Worm (Caenorhabditis elegans): ENCODE results near the gene C18A11.1.

Gene C18A11.1

DNA sequence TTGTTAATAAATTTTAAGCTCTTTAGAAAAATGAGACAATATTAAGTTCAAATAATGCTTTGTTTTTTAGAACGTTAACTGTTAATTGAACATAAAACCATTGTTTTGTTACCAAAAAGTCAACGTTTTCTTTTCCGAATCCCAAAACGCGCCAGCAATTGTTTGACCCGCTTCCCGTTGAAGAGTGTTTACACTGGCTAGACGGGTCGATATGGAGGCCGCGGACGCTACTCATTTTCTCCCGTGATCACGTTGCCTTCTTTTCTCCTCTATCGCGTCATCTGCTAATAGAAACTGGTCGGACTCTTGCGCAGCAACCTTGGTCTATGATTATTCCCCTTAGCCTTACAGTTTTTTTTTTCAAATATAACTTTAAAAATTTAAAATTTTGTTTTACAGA, 40.0 kb upstream of the C18A11.1 start, which contains the start of gene C34D10.1 (continued):
- TF ChIP-seq spr-3 (GFP tag; optimal IDR thresholded peaks at IDR 0.05), result no peak
- no peak for TF ChIP-seq sdz-12 (GFP tag; optimal IDR thresholded peaks at IDR 0.05)
- peak; percentile 88 for TF ChIP-seq hlh-30 (tag; optimal IDR thresholded peaks at IDR 0.05; ENCODE audit: insufficient read depth)

DNA sequence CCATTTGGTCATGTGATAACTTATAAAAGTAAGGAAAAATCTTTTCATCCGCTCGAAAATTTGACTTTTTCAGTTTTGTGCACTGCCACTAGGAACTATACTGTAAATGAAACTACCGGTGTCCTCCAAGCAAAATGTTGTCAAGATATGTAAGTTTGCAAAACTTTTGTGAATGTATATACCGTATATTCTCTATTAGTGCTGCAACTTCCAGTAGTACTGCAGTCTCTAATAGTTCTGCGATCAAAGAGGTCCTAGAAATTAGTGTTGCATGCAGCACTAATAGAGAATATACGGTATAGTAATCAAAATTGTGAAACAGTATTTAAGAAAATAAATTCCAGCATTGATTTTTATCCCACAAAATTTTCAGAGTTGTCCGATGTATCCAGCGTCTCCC, 39.1 kb upstream of the C18A11.1 start:
- TF ChIP-seq attf-4 (tag; optimal IDR thresholded peaks at IDR 0.05) (no peak), zfp-3 (GFP tag; conservative IDR thresholded peaks at IDR 0.05) (no peak), aha-1 (tag) (peak; percentile 32), zip-11 (GFP tag; IDR thresholded peaks at IDR 0.05) (no peak), unc-62 (GFP tag; optimal IDR thresholded peaks at IDR 0.05 in 1 of 2) (peak in 1 of 2 experiments; percentile 68), unc-62 (tag; optimal IDR thresholded peaks at IDR 0.05) (no peak), nhr-77 (tag; optimal IDR thresholded peaks at IDR 0.05) (no peak)

DNA sequence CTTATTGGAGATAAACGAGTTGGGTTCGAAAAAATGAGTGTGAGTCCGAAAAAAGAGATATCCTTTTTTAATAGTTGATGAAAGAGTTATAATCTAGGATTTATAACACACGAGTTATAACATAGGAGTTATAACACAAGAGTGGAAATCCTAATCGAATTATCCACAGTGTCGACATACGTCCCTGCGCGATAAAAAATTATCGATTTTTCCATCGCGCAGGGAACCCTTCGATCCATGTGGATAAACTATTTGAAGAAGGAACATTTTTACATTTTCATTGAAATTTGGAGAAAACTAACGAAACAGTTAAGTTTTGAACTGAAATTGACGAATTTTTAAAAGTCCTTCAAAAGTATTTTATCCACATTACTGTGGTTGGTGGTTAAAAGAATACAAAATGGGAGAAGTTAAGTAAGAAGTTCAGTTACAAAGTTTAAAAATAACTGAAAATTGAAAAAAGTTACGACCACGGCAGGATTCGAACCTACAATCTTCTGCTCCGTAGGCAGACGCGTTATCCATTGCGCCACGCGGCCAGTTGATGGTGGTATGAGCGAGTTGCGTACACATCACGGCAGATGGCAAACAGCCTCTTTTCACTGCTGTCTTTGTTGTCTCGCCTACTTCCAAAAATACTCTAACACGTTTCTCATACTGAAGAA, 32.8 kb upstream of the C18A11.1 start:
- TF ChIP-seq daf-19 (GFP tag; conservative IDR thresholded peaks at IDR 0.05) (peak; percentile 97), madf-9 (GFP tag; conservative IDR thresholded peaks at IDR 0.05) (peak; percentile 98), attf-4 (tag; optimal IDR thresholded peaks at IDR 0.05) (peak; percentile 72), daf-12 (tag; optimal IDR thresholded peaks at IDR 0.05) (peak; percentile 17), mes-2 (tag; optimal IDR thresholded peaks at IDR 0.05; ENCODE audit: poor library complexity, severe bottlenecking) (peak; percentile 98), zfp-2 (tag; optimal IDR thresholded peaks at IDR 0.05) (peak; percentile 84), nhr-237 (tag; optimal IDR thresholded peaks at IDR 0.05) (peak; percentile 86), hmg-1.1 (GFP tag; IDR thresholded peaks at IDR 0.05) (peak; percentile 99), lin-13 (GFP tag; optimal IDR thresholded peaks at IDR 0.05) (peak; percentile 83), sdz-12 (GFP tag; optimal IDR thresholded peaks at IDR 0.05) (no peak), aha-1 (tag) (peak; percentile 100), ceh-82 (tag; optimal IDR thresholded peaks at IDR 0.05) (peak; percentile 98), ceh-32 (tag; optimal IDR thresholded peaks at IDR 0.05; ENCODE audit: poor library complexity) (peak; percentile 90), daf-16 (GFP tag; optimal IDR thresholded peaks at IDR 0.05) (peak; percentile 96 to 98), daf-16 (tag; optimal IDR thresholded peaks at IDR 0.05) (peak; percentile 60), ces-1 (GFP tag; optimal IDR thresholded peaks at IDR 0.05) (peak; percentile 95), ZK337.2 (GFP tag; IDR thresholded peaks at IDR 0.05) (peak; percentile 93), dve-1 (tag; optimal IDR thresholded peaks at IDR 0.05; ENCODE audit: insufficient read depth) (peak; percentile 100), hlh-30 (tag; optimal IDR thresholded peaks at IDR 0.05; ENCODE audit: insufficient read depth) (peak; percentile 96), nhr-111 (GFP tag; optimal IDR thresholded peaks at IDR 0.05) (peak; percentile 43), tag-97 (GFP tag; IDR thresholded peaks at IDR 0.05) (0 out of 2 replicates have a peak, but pooled peaks have one; percentile 59), dmd-6 (GFP tag; IDR thresholded peaks at IDR 0.05) (peak; percentile 96), R02D3.7 (tag; optimal IDR thresholded peaks at IDR 0.05) (peak; percentile 9), unc-62 (GFP tag; optimal IDR thresholded peaks at IDR 0.05 in 1 of 2) (peak; percentile 84 to 99), unc-62 (tag; optimal IDR thresholded peaks at IDR 0.05) (peak; percentile 84), egl-27 (tag; optimal IDR thresholded peaks at IDR 0.05) (peak; percentile 84), dpl-1 (GFP tag; optimal IDR thresholded peaks at IDR 0.05) (peak; percentile 77), dmd-9 (GFP tag; IDR thresholded peaks at IDR 0.05) (peak; percentile 81), Y48G9A.11 (GFP tag; IDR thresholded peaks at IDR 0.05) (peak; percentile 73), F44E2.7 (GFP tag; IDR thresholded peaks at IDR 0.05) (peak; percentile 84; the same call in 1 of the 2 replicates), ceh-44 (GFP tag; IDR thresholded peaks at IDR 0.05) (peak; percentile 61), mdl-1 (tag; optimal IDR thresholded peaks at IDR 0.05) (peak; percentile 89 to 93), lin-39 (tag; optimal IDR thresholded peaks at IDR 0.05) (peak; percentile 93), vab-7 (GFP tag; IDR thresholded peaks at IDR 0.05) (peak; percentile 84), lin-29 (GFP tag; IDR thresholded peaks at IDR 0.05) (peak; percentile 92), set-16 (GFP tag; IDR thresholded peaks at IDR 0.05) (peak; percentile 24; the same call in 1 of the 2 replicates), nhr-48 (tag; optimal IDR thresholded peaks at IDR 0.05) (peak; percentile 97), ceh-20 (GFP tag; IDR thresholded peaks at IDR 0.05) (peak; percentile 95), nhr-41 (GFP tag; IDR thresholded peaks at IDR 0.05) (peak; percentile 43), D1046.2 (GFP tag; IDR thresholded peaks at IDR 0.05) (peak; percentile 82), mxl-3 (GFP tag; optimal IDR thresholded peaks at IDR 0.05) (peak; percentile 89)
